Worm (Caenorhabditis elegans): ENCODE results near the gene ZK596.2.

Gene ZK596.2

DNA sequence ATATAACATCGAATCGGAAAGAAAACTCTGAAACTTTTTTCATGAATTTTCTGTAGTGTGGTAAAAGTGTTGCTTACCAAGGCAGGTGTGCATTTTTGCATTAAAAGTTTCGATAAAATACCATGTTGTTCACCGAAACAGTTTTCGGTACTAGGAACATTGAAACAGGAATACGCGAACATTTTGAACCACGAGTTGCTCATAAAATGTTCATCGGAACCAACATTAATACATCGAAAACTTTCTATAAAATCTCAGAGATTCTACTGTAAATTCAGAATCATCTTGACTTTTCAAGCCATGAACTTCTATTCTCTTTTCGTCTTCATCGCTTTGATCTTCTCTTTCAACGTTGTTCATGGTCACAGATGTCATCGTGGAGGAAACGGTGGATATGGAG lies 28.8 kb downstream of the ZK596.2 start, which contains the start of gene fipr-15:
fipr-15 (plus strand) TSS at position 301 of the 400 bp plus-strand sequence.
- TF ChIP-seq lin-39 (tag; optimal IDR thresholded peaks at IDR 0.05) (no peak), nhr-111 (GFP tag; optimal IDR thresholded peaks at IDR 0.05) (no peak), ztf-7 (tag; optimal IDR thresholded peaks at IDR 0.05) (no peak), attf-4 (tag; optimal IDR thresholded peaks at IDR 0.05) (no peak), hlh-11 (tag; optimal IDR thresholded peaks at IDR 0.05) (no peak), daf-8 (GFP tag; IDR thresholded peaks at IDR 0.05) (no peak), mdt-29 (GFP tag; IDR thresholded peaks at IDR 0.05) (no peak)

DNA sequence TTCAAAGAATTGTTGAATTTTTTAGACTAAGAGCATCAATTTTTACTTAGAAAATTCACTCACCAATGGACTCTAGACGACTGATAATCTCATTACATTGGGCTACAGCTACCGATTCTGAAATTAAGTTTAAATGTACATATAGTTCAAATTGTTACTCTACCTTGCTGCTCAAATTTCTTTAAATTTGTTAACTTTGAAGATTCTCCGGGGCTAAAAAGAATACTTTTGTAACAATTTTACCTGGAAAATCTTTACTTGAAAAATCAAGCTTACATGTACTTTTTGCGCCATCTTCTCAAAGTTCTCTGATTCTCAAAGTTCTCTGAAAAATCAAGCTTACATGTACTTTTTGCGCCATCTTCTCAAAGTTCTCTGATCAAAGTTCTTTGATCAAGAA lies 29.6 kb downstream of the ZK596.2 start, which contains the start of gene sdz-13:
sdz-13 (minus strand) TSS at position 101 of the 400 bp plus-strand sequence.
- TF ChIP-seq hif-1 (tag; optimal IDR thresholded peaks at IDR 0.05) = no peak
- TF ChIP-seq aha-1 (tag) = no peak
- no peak for TF ChIP-seq ztf-7 (tag; optimal IDR thresholded peaks at IDR 0.05)
- TF ChIP-seq fos-1 (tag; optimal IDR thresholded peaks at IDR 0.05) = no peak

DNA sequence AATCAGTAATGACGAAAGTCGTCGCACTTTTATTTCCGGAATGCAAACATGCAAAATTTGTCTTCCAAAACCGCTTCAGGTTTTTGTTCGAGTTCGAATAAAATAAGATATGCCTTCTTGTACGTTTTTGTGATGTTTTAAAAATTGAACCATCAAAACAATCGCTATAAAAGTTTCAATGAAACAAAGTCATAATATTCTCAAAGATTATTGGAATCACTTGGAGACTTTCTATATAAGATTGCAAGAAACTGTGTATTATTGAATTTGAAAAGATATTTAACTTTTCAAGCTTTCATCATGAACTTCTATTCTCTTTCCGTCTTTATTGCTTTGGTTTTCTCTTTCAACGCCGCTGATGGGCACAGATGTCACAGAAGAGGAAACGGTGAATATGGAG lies 32.3 kb downstream of the ZK596.2 start, which contains the start of gene fipr-14:
fipr-14 (plus strand) TSS at position 301 of the 400 bp plus-strand sequence.
- TF ChIP-seq tag-97 (GFP tag; IDR thresholded peaks at IDR 0.05) (no peak), sdz-12 (GFP tag; optimal IDR thresholded peaks at IDR 0.05) (no peak), lin-39 (tag; optimal IDR thresholded peaks at IDR 0.05) (no peak), ceh-32 (tag; optimal IDR thresholded peaks at IDR 0.05; ENCODE audit: poor library complexity) (no peak), zfp-3 (GFP tag; conservative IDR thresholded peaks at IDR 0.05) (no peak), unc-62 (GFP tag; optimal IDR thresholded peaks at IDR 0.05 in 1 of 2) (peak in 1 of 2 experiments; percentile 65), unc-62 (tag; optimal IDR thresholded peaks at IDR 0.05) (no peak), T26A8.4 (GFP tag; IDR thresholded peaks at IDR 0.05) (no peak), ceh-28 (tag; optimal IDR thresholded peaks at IDR 0.05) (no peak)

DNA sequence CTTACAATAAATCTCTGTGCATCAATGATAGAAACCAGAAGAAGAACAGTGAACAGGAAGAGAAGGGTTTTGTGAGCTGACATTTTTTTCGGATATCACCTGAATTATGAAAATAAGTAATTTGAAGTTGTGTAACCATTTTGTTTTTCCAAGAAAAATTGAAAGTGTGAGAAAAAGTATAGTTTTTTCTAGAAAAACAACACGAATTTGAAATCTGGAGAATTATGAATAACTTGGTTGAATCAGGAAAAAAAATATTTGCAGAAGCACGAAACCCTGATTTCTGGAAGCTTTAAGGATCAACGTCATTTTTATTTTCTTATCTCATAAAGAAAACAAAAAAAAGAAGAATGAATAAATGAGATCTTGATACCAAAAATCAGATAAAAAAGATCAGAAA lies 34.6 kb downstream of the ZK596.2 start, which contains the start of gene F13E9.12:
F13E9.12 (minus strand) TSS at position 101 of the 400 bp plus-strand sequence.
- no peak for TF ChIP-seq rbr-2 (tag; optimal IDR thresholded peaks at IDR 0.05)
- TF ChIP-seq attf-4 (tag; optimal IDR thresholded peaks at IDR 0.05) = no peak
- TF ChIP-seq lin-39 (tag; optimal IDR thresholded peaks at IDR 0.05) = no peak
- TF ChIP-seq D1046.2 (GFP tag; IDR thresholded peaks at IDR 0.05) = no peak
- no peak for TF ChIP-seq fkh-10 (GFP tag; optimal IDR thresholded peaks at IDR 0.05)
- TF ChIP-seq mxl-3 (GFP tag; optimal IDR thresholded peaks at IDR 0.05) = no peak
- no peak for TF ChIP-seq lsy-2 (tag; optimal IDR thresholded peaks at IDR 0.05)
- TF ChIP-seq aly-2 (tag; optimal IDR thresholded peaks at IDR 0.05) = no peak
- TF ChIP-seq T20F7.1 (GFP tag; optimal IDR thresholded peaks at IDR 0.05) = no peak
- no peak for TF ChIP-seq gei-8 (GFP tag; optimal IDR thresholded peaks at IDR 0.05)
- TF ChIP-seq ZK337.2 (GFP tag; IDR thresholded peaks at IDR 0.05) = no peak

DNA sequence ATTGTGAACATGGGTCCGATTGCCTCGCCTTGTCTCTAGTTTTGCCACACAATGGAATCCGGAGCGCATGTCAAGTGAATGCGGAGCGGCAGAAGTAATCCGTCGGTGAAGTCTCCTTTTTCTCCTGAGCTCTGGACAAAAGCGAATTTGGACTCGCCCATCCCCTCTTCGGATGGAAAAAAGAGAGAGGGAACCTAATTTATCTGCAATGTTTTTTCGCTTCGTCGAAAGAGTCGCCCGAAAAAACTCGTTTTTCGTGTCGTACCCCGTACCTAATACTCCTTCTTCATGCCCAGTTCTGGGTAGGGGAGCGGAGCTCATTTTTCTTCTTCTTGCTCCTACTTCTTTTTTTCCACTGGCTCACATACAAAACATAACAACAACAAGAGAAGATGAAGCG lies 38.9 kb downstream of the ZK596.2 start:
- TF ChIP-seq dve-1 (tag; optimal IDR thresholded peaks at IDR 0.05; ENCODE audit: insufficient read depth) (no peak), egl-43 (GFP tag; IDR thresholded peaks at IDR 0.05) (no peak), nhr-77 (tag; optimal IDR thresholded peaks at IDR 0.05) (no peak), pqm-1 (tag; optimal IDR thresholded peaks at IDR 0.05) (no peak), rbr-2 (tag; optimal IDR thresholded peaks at IDR 0.05) (no peak), madf-9 (GFP tag; conservative IDR thresholded peaks at IDR 0.05) (no peak), lir-3 (tag; optimal IDR thresholded peaks at IDR 0.05) (no peak)

DNA sequence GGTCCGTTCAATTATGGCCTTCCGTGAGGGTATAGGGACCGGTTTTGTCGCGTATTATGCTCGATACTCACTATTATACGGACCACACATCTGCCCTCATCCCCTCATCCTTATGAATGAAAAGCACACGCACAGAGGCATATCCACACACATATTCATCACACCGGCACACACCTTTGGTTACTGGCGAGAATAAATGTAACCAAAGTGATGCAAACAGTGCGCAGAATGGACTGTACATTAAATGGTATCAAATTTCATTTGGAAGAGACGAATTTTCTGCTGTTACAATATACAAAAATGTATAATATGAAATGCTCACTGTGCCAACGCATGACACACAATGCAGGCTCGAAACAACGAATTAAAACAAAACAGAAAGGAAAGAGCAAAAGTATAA lies 39.5 kb downstream of the ZK596.2 start:
- no peak for TF ChIP-seq dmd-6 (GFP tag; IDR thresholded peaks at IDR 0.05)
- TF ChIP-seq F44E2.7 (GFP tag; IDR thresholded peaks at IDR 0.05) = no peak
- TF ChIP-seq zfp-3 (GFP tag; conservative IDR thresholded peaks at IDR 0.05) = no peak
- no peak for TF ChIP-seq madf-9 (GFP tag; conservative IDR thresholded peaks at IDR 0.05)
- TF ChIP-seq zag-1 (tag; optimal IDR thresholded peaks at IDR 0.05) = no peak
- no peak for TF ChIP-seq ceh-62 (tag; optimal IDR thresholded peaks at IDR 0.05)
- TF ChIP-seq duxl-1 (tag; optimal IDR thresholded peaks at IDR 0.05; ENCODE audit: poor library complexity) = no peak
- TF ChIP-seq aha-1 (tag) = peak; percentile 88
- TF ChIP-seq T20F7.1 (GFP tag; optimal IDR thresholded peaks at IDR 0.05) = no peak
- peak in 1 of 2 experiments; percentile 44 for TF ChIP-seq unc-62 (GFP tag; optimal IDR thresholded peaks at IDR 0.05 in 1 of 2)
- TF ChIP-seq unc-62 (tag; optimal IDR thresholded peaks at IDR 0.05) = no peak
- TF ChIP-seq mes-2 (tag; optimal IDR thresholded peaks at IDR 0.05; ENCODE audit: poor library complexity, severe bottlenecking) = no peak
- no peak for TF ChIP-seq F10B5.3 (tag; optimal IDR thresholded peaks at IDR 0.05)

All from whole organism, L4 larva.